Worm (Caenorhabditis elegans): ENCODE measurements around the gene ins-31.
"Not testable (repeated sequence)": the region's sequence is repeated elsewhere in the genome, so short reads cannot be mapped to it uniquely, and the experiment has no call there.

- not testable (repeated sequence) for TF ChIP-seq snpc-4 (tag; optimal IDR thresholded peaks at IDR 0.05); fos-1 (tag; optimal IDR thresholded peaks at IDR 0.05); nhr-25 (tag; optimal IDR thresholded peaks at IDR 0.05; ENCODE audit: borderline replicate concordance, insufficient read depth); aly-2 (tag; optimal IDR thresholded peaks at IDR 0.05); unc-62 (GFP tag; optimal IDR thresholded peaks at IDR 0.05 in 1 of 2); unc-62 (tag; optimal IDR thresholded peaks at IDR 0.05)
Observed at ce11 chrII:3142855-3143254, 16.0 kb downstream of the ins-31 start, which contains the start of gene sri-42.
